Worm (Caenorhabditis elegans) whole organism, L4 larva: ENCODE data around the gene trk-1.

Experiments used
- F26F4.8 ChIP-seq: fragments of 200-800 bp; sonication (Bioruptor generic); conservative IDR thresholded peaks from 2 replicates; pipeline ENCODE4 v1.3.6; 2022; ENCODE audit warnings: missing genetic modification characterization, missing compliant biosample characterization
- F37D6.2 ChIP-seq: sonication (generic microtip); optimal IDR thresholded peaks from 2 replicates; lab custom pipeline; 2016; ENCODE audit warnings: mild to moderate bottlenecking, missing genetic modification characterization, missing compliant biosample characterization
- F44E2.7 ChIP-seq: fragments of 200-800 bp; sonication (Bioruptor generic); IDR thresholded peaks from 2 replicates; pipeline ENCODE4 v2.1.2; 2022; ENCODE audit warnings: missing genetic modification characterization, missing compliant biosample characterization
- T26A8.4 ChIP-seq: fragments of 200-800 bp; sonication (Bioruptor generic); IDR thresholded peaks from 2 replicates; pipeline ENCODE4 v1.3.6; 2022; ENCODE audit warnings: missing genetic modification characterization, missing compliant biosample characterization
- Y48G9A.11 ChIP-seq: fragments of 200-800 bp; sonication (Bioruptor generic); IDR thresholded peaks from 2 replicates; pipeline ENCODE4 v1.3.6; 2022; ENCODE audit warnings: missing genetic modification reagents, missing genetic modification characterization, missing compliant biosample characterization
- Y75B8A.6 ChIP-seq: fragments of 200-800 bp; sonication (Bioruptor generic); IDR thresholded peaks from 2 replicates; pipeline ENCODE4 v1.3.6; 2022; ENCODE audit warnings: missing genetic modification reagents, missing genetic modification characterization, missing compliant biosample characterization
- ZK337.2 ChIP-seq: fragments of 200-800 bp; sonication (Bioruptor generic); IDR thresholded peaks from 2 replicates; pipeline ENCODE4 v1.3.6; 2022; ENCODE audit warnings: missing genetic modification reagents, missing genetic modification characterization, missing compliant biosample characterization
- aha-1 ChIP-seq: fragments of 150-350 bp; peaks from one replicate; lab custom pipeline; 2014; ENCODE audit warnings: missing biosample characterization, missing genetic modification characterization
- arid-1 ChIP-seq: fragments of 200-800 bp; sonication (Bioruptor generic); conservative IDR thresholded peaks from 2 replicates; pipeline ENCODE4 v1.3.6; 2022; ENCODE audit warnings: missing genetic modification reagents, missing genetic modification characterization, missing compliant biosample characterization
- ceh-32 ChIP-seq: sonication (generic microtip); optimal IDR thresholded peaks from 2 replicates; lab custom pipeline; 2016; ENCODE audit warnings: mild to moderate bottlenecking, missing genetic modification characterization, missing compliant biosample characterization; ENCODE audit not compliant: poor library complexity
- cey-2 ChIP-seq: sonication (generic microtip); optimal IDR thresholded peaks from 3 replicates; lab custom pipeline; 2017; ENCODE audit warnings: missing genetic modification characterization, mild to moderate bottlenecking, missing compliant biosample characterization, antibody characterized with exemption, borderline replicate concordance; ENCODE audit not compliant: insufficient read depth
- daf-12 ChIP-seq: fragments of 150-350 bp; optimal IDR thresholded peaks from 2 replicates; lab custom pipeline; 2014; ENCODE audit warnings: missing biosample characterization, missing genetic modification reagents, missing genetic modification characterization
- daf-16 ChIP-seq, 3 experiments: sonication (generic microtip); optimal IDR thresholded peaks; 2 replicates each; lab custom pipeline; 2016 to 2017; ENCODE audit warnings: missing genetic modification characterization in 3 of 3, missing genetic modification reagents in 3 of 3, mild to moderate bottlenecking in 2 of 3, missing compliant biosample characterization in 2 of 3, missing biosample characterization in 1 of 3, moderate library complexity in 1 of 3
- dmd-6 ChIP-seq: fragments of 200-800 bp; sonication (Bioruptor generic); IDR thresholded peaks from 2 replicates; pipeline ENCODE4 v1.3.6; 2022; ENCODE audit warnings: missing genetic modification reagents, missing genetic modification characterization, missing compliant biosample characterization
- dpl-1 ChIP-seq: fragments of 150-350 bp; optimal IDR thresholded peaks from 2 replicates; lab custom pipeline; 2014; ENCODE audit warnings: missing biosample characterization, missing genetic modification reagents, missing genetic modification characterization
- duxl-1 ChIP-seq: sonication (generic microtip); optimal IDR thresholded peaks from 2 replicates; lab custom pipeline; 2016; ENCODE audit warnings: mild to moderate bottlenecking, missing genetic modification characterization, moderate library complexity, missing compliant biosample characterization; ENCODE audit not compliant: poor library complexity
- fos-1 ChIP-seq: fragments of 150-350 bp; optimal IDR thresholded peaks from 2 replicates; lab custom pipeline; 2014; ENCODE audit warnings: missing biosample characterization, missing genetic modification characterization
- hif-1 ChIP-seq, 2 experiments: sonication (generic microtip); optimal IDR thresholded peaks; 2 replicates each; lab custom pipeline; 2016 to 2017; ENCODE audit warnings: missing compliant biosample characterization in 2 of 2, missing genetic modification characterization in 2 of 2, missing genetic modification reagents in 2 of 2, missing genotype in 2 of 2, mild to moderate bottlenecking in 1 of 2
- hlh-30 ChIP-seq: sonication (generic microtip); optimal IDR thresholded peaks from 2 replicates; lab custom pipeline; 2017; ENCODE audit warnings: antibody characterized with exemption, mild to moderate bottlenecking, missing genetic modification characterization, missing compliant biosample characterization; ENCODE audit not compliant: insufficient read depth
- hmg-1.1 ChIP-seq: fragments of 200-800 bp; sonication (Bioruptor generic); IDR thresholded peaks from 2 replicates; pipeline ENCODE4 v1.3.6; 2022; ENCODE audit warnings: missing genetic modification reagents, missing genetic modification characterization, missing compliant biosample characterization
- jun-1 ChIP-seq: fragments of 150-350 bp; optimal IDR thresholded peaks from 2 replicates; lab custom pipeline; 2014; ENCODE audit warnings: missing biosample characterization, missing genetic modification reagents, missing genetic modification characterization
- lim-7 ChIP-seq: fragments of 200-800 bp; sonication (Bioruptor generic); IDR thresholded peaks from 2 replicates; pipeline ENCODE4 v1.3.6; 2022; ENCODE audit warnings: missing genetic modification characterization, missing compliant biosample characterization
- lin-1 ChIP-seq: fragments of 200-800 bp; sonication (Bioruptor generic); IDR thresholded peaks from 2 replicates; pipeline ENCODE4 v1.3.6; 2022; ENCODE audit warnings: missing genetic modification reagents, missing genetic modification characterization, missing compliant biosample characterization
- lin-15B ChIP-seq: fragments of 150-350 bp; sonication (generic microtip); optimal IDR thresholded peaks from 3 replicates; lab custom pipeline; 2014; ENCODE audit warnings: missing biosample characterization, missing genetic modification characterization
- lin-29 ChIP-seq: fragments of 200-800 bp; sonication (Bioruptor generic); IDR thresholded peaks from 2 replicates; pipeline ENCODE4 v1.3.6; 2022; ENCODE audit warnings: missing genetic modification reagents, missing genetic modification characterization, missing compliant biosample characterization
- lin-39 ChIP-seq: fragments of 150-350 bp; optimal IDR thresholded peaks from 2 replicates; lab custom pipeline; 2014; ENCODE audit warnings: missing biosample characterization, missing genetic modification reagents, missing genetic modification characterization
- lsy-2 ChIP-seq, 2 experiments: fragments of 150-350 bp in 1 of 2; sonication (generic microtip) in 1 of 2; optimal IDR thresholded peaks; 2 replicates each; lab custom pipeline; 2014 to 2017; ENCODE audit warnings: missing biosample characterization in 2 of 2, missing genetic modification characterization in 2 of 2
- madf-5 ChIP-seq, 2 experiments: fragments of 200-800 bp; sonication (Bioruptor generic); IDR thresholded peaks; 2 replicates each; pipeline ENCODE4 v1.3.6; 2022; ENCODE audit warnings: missing compliant biosample characterization in 2 of 2, missing genetic modification characterization in 2 of 2
- mdl-1 ChIP-seq, 2 experiments: fragments of 150-350 bp in 1 of 2; sonication (generic microtip) in 1 of 2; optimal IDR thresholded peaks; 2 replicates each; lab custom pipeline; 2014 to 2017; ENCODE audit warnings: missing biosample characterization in 2 of 2, missing genetic modification characterization in 2 of 2
- mep-1 ChIP-seq: fragments of 150-350 bp; sonication (generic microtip); optimal IDR thresholded peaks from 3 replicates; lab custom pipeline; 2014; ENCODE audit warnings: missing biosample characterization, missing genetic modification characterization
- mxl-2 ChIP-seq: fragments of 200-800 bp; sonication (Bioruptor generic); conservative IDR thresholded peaks from 2 replicates; pipeline ENCODE4 v1.3.6; 2022; ENCODE audit warnings: missing genetic modification reagents, missing genetic modification characterization, missing compliant biosample characterization
- nhr-11 ChIP-seq: fragments of 150-350 bp; optimal IDR thresholded peaks from 2 replicates; lab custom pipeline; 2014; ENCODE audit warnings: missing biosample characterization, missing genetic modification characterization
- nhr-76 ChIP-seq: fragments of 150-350 bp; optimal IDR thresholded peaks from 2 replicates; lab custom pipeline; 2014; ENCODE audit warnings: missing biosample characterization, missing genetic modification characterization
- nhr-77 ChIP-seq: fragments of 150-350 bp; optimal IDR thresholded peaks from 2 replicates; lab custom pipeline; 2014; ENCODE audit warnings: missing biosample characterization, missing genetic modification characterization
- pha-4 ChIP-seq, 2 experiments: fragments of 150-350 bp in 1 of 2; fragments of 200-800 bp in 1 of 2; sonication (Bioruptor generic) in 1 of 2; IDR thresholded peaks in 1 of 2; optimal IDR thresholded peaks in 1 of 2; 2 replicates each; pipeline versions ENCODE4 v1.3.6 to Lab custom; 2014 to 2022; ENCODE audit warnings: missing genetic modification characterization in 2 of 2, missing genetic modification reagents in 2 of 2, missing biosample characterization in 1 of 2, missing compliant biosample characterization in 1 of 2
- pqm-1 ChIP-seq: sonication (generic microtip); optimal IDR thresholded peaks from 2 replicates; lab custom pipeline; 2017; ENCODE audit warnings: missing biosample characterization, missing genetic modification characterization
- saeg-2 ChIP-seq: fragments of 200-800 bp; sonication (Bioruptor generic); IDR thresholded peaks from 2 replicates; pipeline ENCODE4 v1.3.6; 2022; ENCODE audit warnings: missing genetic modification reagents, missing genetic modification characterization, missing compliant biosample characterization
- sdz-12 ChIP-seq: fragments of 200-800 bp; sonication (Bioruptor generic); optimal IDR thresholded peaks from 2 replicates; lab custom pipeline; 2018; ENCODE audit warnings: mild to moderate bottlenecking, missing genetic modification characterization, missing compliant biosample characterization
- skn-1 ChIP-seq: fragments of 150-350 bp; optimal IDR thresholded peaks from 2 replicates; lab custom pipeline; 2014; ENCODE audit warnings: missing biosample characterization, missing genetic modification characterization
- snpc-1.2 ChIP-seq: fragments of 200-800 bp; sonication (Bioruptor generic); IDR thresholded peaks from 2 replicates; pipeline ENCODE4 v1.3.6; 2022; ENCODE audit warnings: missing genetic modification reagents, missing genetic modification characterization, missing compliant biosample characterization
- spr-1 ChIP-seq: sonication (generic microtip); optimal IDR thresholded peaks from 2 replicates; lab custom pipeline; 2016; ENCODE audit warnings: mild to moderate bottlenecking, missing genetic modification characterization, missing compliant biosample characterization
- tag-97 ChIP-seq: fragments of 200-800 bp; sonication (Bioruptor generic); IDR thresholded peaks from 2 replicates; pipeline ENCODE4 v1.3.6; 2022; ENCODE audit warnings: missing genetic modification characterization, missing compliant biosample characterization
- tra-1 ChIP-seq: fragments of 200-800 bp; sonication (Bioruptor generic); IDR thresholded peaks from 2 replicates; pipeline ENCODE4 v1.3.6; 2022; ENCODE audit warnings: missing genetic modification reagents, missing genetic modification characterization, missing compliant biosample characterization
- unc-130 ChIP-seq: sonication (generic microtip); optimal IDR thresholded peaks from 2 replicates; lab custom pipeline; 2016; ENCODE audit warnings: missing genetic modification reagents, missing genetic modification characterization, missing compliant biosample characterization
- vab-7 ChIP-seq: fragments of 200-800 bp; sonication (Bioruptor generic); IDR thresholded peaks from 2 replicates; pipeline ENCODE4 v1.3.6; 2022; ENCODE audit warnings: missing genetic modification reagents, missing genetic modification characterization, missing compliant biosample characterization
- zag-1 ChIP-seq: fragments of 150-350 bp; optimal IDR thresholded peaks from 2 replicates; lab custom pipeline; 2014; ENCODE audit warnings: missing biosample characterization, missing genetic modification characterization
- zfp-2 ChIP-seq: sonication (generic microtip); optimal IDR thresholded peaks from 2 replicates; lab custom pipeline; 2016; ENCODE audit warnings: mild to moderate bottlenecking, missing genetic modification characterization, missing compliant biosample characterization
- zip-11 ChIP-seq: fragments of 200-800 bp; sonication (Bioruptor generic); IDR thresholded peaks from 2 replicates; pipeline ENCODE4 v1.3.6; 2022; ENCODE audit warnings: missing genetic modification characterization, missing compliant biosample characterization
- ztf-11 ChIP-seq: fragments of 150-350 bp; optimal IDR thresholded peaks from 2 replicates; lab custom pipeline; 2014; ENCODE audit warnings: missing biosample characterization, missing genetic modification characterization
- ztf-7 ChIP-seq: fragments of 150-350 bp; optimal IDR thresholded peaks from 2 replicates; lab custom pipeline; 2014; ENCODE audit warnings: missing biosample characterization, missing genetic modification characterization

Gene trk-1

ce11 chrX:8971461-8971860 lies 20.7 kb upstream of the trk-1 start (continued):
- no peak for TF ChIP-seq madf-5 (GFP tag; IDR thresholded peaks at IDR 0.05; lab: Robert Waterston, UW)
- peak; percentile 37 to 84 for TF ChIP-seq daf-16 (GFP tag; optimal IDR thresholded peaks at IDR 0.05; lab: Kevin White, UChicago)
- peak; percentile 63 for TF ChIP-seq daf-16 (tag; optimal IDR thresholded peaks at IDR 0.05; lab: Kevin White, UChicago)
- no peak for TF ChIP-seq lin-39 (tag; lab: Kevin White, UChicago)
- no peak for TF ChIP-seq F37D6.2 (tag; lab: Kevin White, UChicago)
- TF ChIP-seq hif-1 (tag; optimal IDR thresholded peaks at IDR 0.05; lab: Kevin White, UChicago): peak; percentile 29 to 34
- peak; percentile 25 for TF ChIP-seq zfp-2
- no peak for TF ChIP-seq mdl-1 (tag; optimal IDR thresholded peaks at IDR 0.05; lab: Kevin White, UChicago)
- no peak; the same call in none of the 2 replicates for TF ChIP-seq tra-1 (GFP tag; lab: Robert Waterston, UW)
- TF ChIP-seq ztf-11 (tag; lab: Kevin White, UChicago): no peak
- peak; percentile 62; the same call in 1 of the 2 replicates for TF ChIP-seq ZK337.2 (GFP tag; lab: Robert Waterston, UW)
- TF ChIP-seq sdz-12: no peak
- no peak for TF ChIP-seq cey-2 (tag; lab: Kevin White, UChicago)
- peak; percentile 55 for TF ChIP-seq mep-1 (tag; lab: Kevin White, UChicago)
- 0 out of 2 replicates have a peak, but pooled peaks have one; percentile 25 for TF ChIP-seq F26F4.8 (GFP tag; lab: Robert Waterston, UW)
- no peak for TF ChIP-seq mxl-2 (GFP tag; lab: Robert Waterston, UW)
- TF ChIP-seq lsy-2 (tag; optimal IDR thresholded peaks at IDR 0.05; lab: Kevin White, UChicago): peak in 1 of 2 experiments; percentile 36
- TF ChIP-seq nhr-11 (tag; lab: Kevin White, UChicago): no peak
- 0 out of 2 replicates have a peak, but pooled peaks have one; percentile 41 for TF ChIP-seq saeg-2 (GFP tag; lab: Robert Waterston, UW)
- no peak for TF ChIP-seq arid-1
- TF ChIP-seq skn-1 (tag; lab: Kevin White, UChicago): no peak
- TF ChIP-seq F44E2.7: no peak
- peak; percentile 83 for TF ChIP-seq vab-7 (GFP tag; lab: Robert Waterston, UW)
- peak; percentile 74; the same call in 1 of the 2 replicates for TF ChIP-seq pha-4 (GFP tag; IDR thresholded peaks at IDR 0.05; lab: Robert Waterston, UW)
- no peak for TF ChIP-seq pha-4 (tag; optimal IDR thresholded peaks at IDR 0.05; lab: Kevin White, UChicago)
- no peak for TF ChIP-seq dpl-1 (GFP tag; lab: Kevin White, UChicago)
- TF ChIP-seq pqm-1 (tag; lab: Kevin White, UChicago): no peak
- no peak for TF ChIP-seq lin-29 (GFP tag; lab: Robert Waterston, UW)
- TF ChIP-seq unc-130 (GFP tag; lab: Kevin White, UChicago): peak; percentile 17
- no peak for TF ChIP-seq T26A8.4 (GFP tag; lab: Robert Waterston, UW)
- no peak for TF ChIP-seq nhr-76 (tag; lab: Kevin White, UChicago)
- TF ChIP-seq hmg-1.1 (GFP tag; lab: Robert Waterston, UW): peak; percentile 78
- no peak for TF ChIP-seq lin-15B (tag; lab: Kevin White, UChicago)
- peak; percentile 47 for TF ChIP-seq spr-1
- no peak for TF ChIP-seq Y75B8A.6 (GFP tag; lab: Robert Waterston, UW)
- no peak for TF ChIP-seq lim-7 (GFP tag; lab: Robert Waterston, UW)
- TF ChIP-seq dmd-6 (GFP tag; lab: Robert Waterston, UW): no peak
- TF ChIP-seq hlh-30 (tag; lab: Kevin White, UChicago): peak; percentile 38
- TF ChIP-seq Y48G9A.11: peak; percentile 78
- no peak for TF ChIP-seq ceh-32 (tag; lab: Kevin White, UChicago)
- peak; percentile 7 for TF ChIP-seq ztf-7
- peak; percentile 81 for TF ChIP-seq snpc-1.2 (GFP tag; lab: Robert Waterston, UW)
- no peak for TF ChIP-seq daf-12 (tag; lab: Kevin White, UChicago)
- no peak for TF ChIP-seq zip-11 (GFP tag; lab: Robert Waterston, UW)
- no peak for TF ChIP-seq jun-1 (tag; lab: Kevin White, UChicago)
- TF ChIP-seq lin-1 (GFP tag; lab: Robert Waterston, UW): peak; percentile 69; the same call in 1 of the 2 replicates
- TF ChIP-seq tag-97 (GFP tag; lab: Robert Waterston, UW): no peak
- TF ChIP-seq duxl-1 (tag; lab: Kevin White, UChicago): no peak
- TF ChIP-seq zag-1 (tag; lab: Kevin White, UChicago): no peak
- no peak for TF ChIP-seq nhr-77 (tag; lab: Kevin White, UChicago)
- TF ChIP-seq fos-1 (tag; lab: Kevin White, UChicago): no peak
- no peak for TF ChIP-seq aha-1 (tag; lab: Kevin White, UChicago)
